Fruit fly (Drosophila melanogaster) Kc167 (cell line): ENCODE data around the gene eIF4A.

Experiments
- h ChIP-seq: fragments of >200 bp; optimal IDR thresholded peaks from 3 replicates; lab custom pipeline; 2018; ENCODE audit warnings: missing external identifiers
- insv ChIP-seq: fragments of >200 bp; optimal IDR thresholded peaks from 3 replicates; lab custom pipeline; 2018; ENCODE audit warnings: missing external identifiers
- ttk ChIP-seq: sonication (Bioruptor generic); optimal IDR thresholded peaks from 2 replicates; lab custom pipeline; 2017; ENCODE audit warnings: missing external identifiers

DNA sequence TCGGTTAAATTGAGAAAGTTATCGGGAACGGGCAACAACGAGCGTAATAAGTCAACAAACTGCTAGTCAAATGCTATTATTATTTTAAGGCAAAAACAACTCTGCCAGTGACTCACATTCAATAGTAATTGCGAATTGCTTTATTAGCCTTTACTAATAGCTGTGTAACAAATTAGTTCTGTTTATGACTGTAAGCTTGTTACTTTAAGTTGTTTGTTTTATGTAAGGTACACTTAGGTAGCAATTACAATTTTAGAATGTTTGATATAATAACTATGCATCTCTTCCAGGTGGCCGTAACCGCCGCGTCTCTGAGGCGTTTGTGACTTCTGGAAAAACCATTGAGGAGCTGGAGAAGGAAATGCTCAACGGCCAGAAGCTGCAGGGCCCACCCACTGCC, 34.8 kb upstream of the eIF4A start:
- TF ChIP-seq h (lab: Kevin White, UChicago) (no peak), ttk (lab: Kevin White, UChicago) (no peak), insv (lab: Kevin White, UChicago) (no peak)
